Fruit fly (Drosophila melanogaster): ENCODE data around the gene Pgant6.

Gene Pgant6

dm6 chr3L:2745698-2746410 lies 36.2 kb upstream of the Pgant6 start (continued):
- TF ChIP-seq fd3F (GFP tag; optimal IDR thresholded peaks at IDR 0.05) (no peak), Elba2 (GFP tag; optimal IDR thresholded peaks at IDR 0.05) (no peak)

- no peak for TF ChIP-seq CG9876 (GFP tag; optimal IDR thresholded peaks at IDR 0.05)
- no peak for TF ChIP-seq Gsc (GFP tag; IDR thresholded peaks at IDR 0.05)
- no peak for TF ChIP-seq CG18476 (GFP tag; optimal IDR thresholded peaks at IDR 0.05)
- TF ChIP-seq sug (tag; optimal IDR thresholded peaks at IDR 0.05): no peak
- no peak for TF ChIP-seq zfh1 (GFP tag; IDR thresholded peaks at IDR 0.05)
- TF ChIP-seq CG4282 (GFP tag; optimal IDR thresholded peaks at IDR 0.05): no peak
- TF ChIP-seq CoRest (tag; optimal IDR thresholded peaks at IDR 0.05): no peak
- TF ChIP-seq HLH4C (GFP tag; IDR thresholded peaks at IDR 0.05; ENCODE audit: partially characterized antibody): no peak
- peak; percentile 64 for TF ChIP-seq sd (tag; optimal IDR thresholded peaks at IDR 0.05)
- no peak for TF ChIP-seq usp (GFP tag; optimal IDR thresholded peaks at IDR 0.05)
- TF ChIP-seq CG3065 (GFP tag; optimal IDR thresholded peaks at IDR 0.05): no peak
- no peak for TF ChIP-seq sqz (GFP tag; optimal IDR thresholded peaks at IDR 0.05)
- TF ChIP-seq maf-S (GFP tag; optimal IDR thresholded peaks at IDR 0.05): no peak
- peak; percentile 72; the same call in 2 of the 3 replicates for TF ChIP-seq sr (GFP tag; IDR thresholded peaks at IDR 0.05)
- peak; percentile 76 for TF ChIP-seq ERR (GFP tag; optimal IDR thresholded peaks at IDR 0.05)
- no peak for TF ChIP-seq CG10979 (tag; optimal IDR thresholded peaks at IDR 0.05)
- TF ChIP-seq nmo (GFP tag; optimal IDR thresholded peaks at IDR 0.05): no peak
- TF ChIP-seq crol (GFP tag; IDR thresholded peaks at IDR 0.05): 0 out of 2 replicates have a peak, but pooled peaks have one; percentile 30
- peak; percentile 5 for TF ChIP-seq CG13894 (tag; optimal IDR thresholded peaks at IDR 0.05)
- TF ChIP-seq CG7271 (tag; optimal IDR thresholded peaks at IDR 0.05): no peak
- TF ChIP-seq vnd (GFP tag; IDR thresholded peaks at IDR 0.05; ENCODE audit: partially characterized antibody): no peak
- TF ChIP-seq bbx (GFP tag; IDR thresholded peaks at IDR 0.05; ENCODE audit: partially characterized antibody): no peak
- TF ChIP-seq Med (GFP tag): peak; percentile 59
Observed at dm6 chr3L:2748359-2748758, 33.7 kb upstream of the Pgant6 start.

DNA sequence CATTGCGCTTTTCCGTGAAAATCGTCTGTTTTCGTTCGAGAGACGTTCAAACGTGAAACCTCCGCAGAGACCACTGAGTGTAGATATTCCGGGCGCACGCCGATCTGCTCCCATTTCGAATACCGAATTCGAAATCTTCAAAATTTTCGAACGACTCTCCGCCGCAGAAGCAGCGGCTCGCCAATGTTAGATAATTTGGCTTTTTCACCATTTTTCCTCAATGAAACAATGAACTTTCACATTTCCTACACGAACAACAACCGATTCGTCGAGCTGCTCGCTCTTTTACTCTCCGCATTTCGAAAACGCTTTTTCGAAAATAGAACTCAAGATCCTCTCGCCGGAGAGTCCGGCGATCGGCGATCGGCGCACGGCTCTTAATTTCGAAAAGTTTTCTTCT lies 19.9 kb upstream of the Pgant6 start:
- TF ChIP-seq Dref (GFP tag; IDR thresholded peaks at IDR 0.05) (no peak), C15 (GFP tag; IDR thresholded peaks at IDR 0.05) (no peak), ham (GFP tag; IDR thresholded peaks at IDR 0.05) (no peak), CG17568 (GFP tag; optimal IDR thresholded peaks at IDR 0.05) (no peak), crc (GFP tag; optimal IDR thresholded peaks at IDR 0.05) (no peak), tna (GFP tag; IDR thresholded peaks at IDR 0.05; ENCODE audit: partially characterized antibody) (no peak), CG10321 (GFP tag; IDR thresholded peaks at IDR 0.05) (no peak), crp (GFP tag; optimal IDR thresholded peaks at IDR 0.05) (no peak), Deaf1 (tag; optimal IDR thresholded peaks at IDR 0.05) (peak; percentile 24), sr (GFP tag; IDR thresholded peaks at IDR 0.05) (0 out of 3 replicates have a peak, but pooled peaks have one; percentile 24), Nf-YA (GFP tag; IDR thresholded peaks at IDR 0.05) (no peak), CG12299 (tag; optimal IDR thresholded peaks at IDR 0.05) (no peak), CG31365 (tag; optimal IDR thresholded peaks at IDR 0.05) (no peak), sens-2 (GFP tag; IDR thresholded peaks at IDR 0.05) (no peak), B-H1 (GFP tag; IDR thresholded peaks at IDR 0.05) (no peak), CG14710 (tag; optimal IDR thresholded peaks at IDR 0.05) (no peak), CG6654 (GFP tag; optimal IDR thresholded peaks at IDR 0.05) (no peak), twi (tag; optimal IDR thresholded peaks at IDR 0.05) (no peak), Mes4 (GFP tag; optimal IDR thresholded peaks at IDR 0.05) (no peak), CG14860 (GFP tag; IDR thresholded peaks at IDR 0.05; ENCODE audit: partially characterized antibody) (no peak), zen (tag; optimal IDR thresholded peaks at IDR 0.05) (no peak), Trl (optimal IDR thresholded peaks at IDR 0.05) (peak in 1 of 2 experiments; percentile 38), Trl (GFP tag; optimal IDR thresholded peaks at IDR 0.05) (no peak), CG16815 (GFP tag; optimal IDR thresholded peaks at IDR 0.05) (no peak), Pdp1 (GFP tag; optimal IDR thresholded peaks at IDR 0.05) (peak in 1 of 2 experiments; percentile 80)

All from whole organism, embryonic.